Fruit fly (Drosophila melanogaster): Measurements from ENCODE around the gene CG6508.

Gene CG6508

DNA sequence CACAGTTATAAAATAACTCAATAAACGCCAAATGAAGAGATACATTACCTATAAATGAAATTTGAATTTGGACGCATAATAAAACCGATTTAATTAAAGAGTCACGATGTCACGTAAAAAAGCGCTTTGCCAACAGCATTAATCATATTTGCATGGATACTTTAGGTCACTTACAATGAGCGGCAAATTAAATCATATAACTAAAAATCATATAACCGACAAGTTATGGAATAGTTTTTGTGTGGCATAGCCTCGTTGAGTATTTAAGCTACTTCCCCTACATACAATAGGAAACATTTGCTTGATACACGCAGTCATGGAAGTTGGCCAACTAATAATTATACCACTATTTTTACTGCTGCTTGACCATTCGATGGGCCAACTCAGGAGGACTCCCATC lies at the start of gene CG6508:
TSS of gene CG6508 (plus strand) at position 301 of the 400 bp plus-strand sequence.
- TF ChIP-seq CG8478 (optimal IDR thresholded peaks at IDR 0.05) (no peak), CTCF (optimal IDR thresholded peaks at IDR 0.05) (no peak)

DNA sequence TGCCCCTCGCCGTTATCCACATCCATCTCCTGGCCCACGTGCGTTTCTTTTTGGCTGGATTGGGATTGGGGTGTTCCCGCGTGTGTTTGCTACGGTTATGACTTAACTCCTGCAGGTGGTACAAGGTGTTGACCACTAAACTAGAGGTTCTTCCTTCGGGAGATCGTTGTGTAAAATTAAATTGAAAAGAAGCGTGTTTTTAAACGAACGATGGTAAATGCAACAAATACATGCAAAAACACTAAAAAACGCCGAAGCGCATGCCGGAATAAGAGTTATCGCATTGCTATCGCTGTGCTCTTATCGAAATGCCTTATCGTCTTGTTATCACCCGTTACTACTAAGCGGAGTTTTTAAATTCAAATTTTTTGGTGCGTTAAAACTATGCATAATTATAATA lies 49.2 kb upstream of the CG6508 start, which contains the start of gene CG6724:
TSS of gene CG6724 (minus strand) at position 245 of the 400 bp plus-strand sequence.
- TF ChIP-seq CTCF (optimal IDR thresholded peaks at IDR 0.05) (no peak), CG8478 (optimal IDR thresholded peaks at IDR 0.05) (no peak)

DNA sequence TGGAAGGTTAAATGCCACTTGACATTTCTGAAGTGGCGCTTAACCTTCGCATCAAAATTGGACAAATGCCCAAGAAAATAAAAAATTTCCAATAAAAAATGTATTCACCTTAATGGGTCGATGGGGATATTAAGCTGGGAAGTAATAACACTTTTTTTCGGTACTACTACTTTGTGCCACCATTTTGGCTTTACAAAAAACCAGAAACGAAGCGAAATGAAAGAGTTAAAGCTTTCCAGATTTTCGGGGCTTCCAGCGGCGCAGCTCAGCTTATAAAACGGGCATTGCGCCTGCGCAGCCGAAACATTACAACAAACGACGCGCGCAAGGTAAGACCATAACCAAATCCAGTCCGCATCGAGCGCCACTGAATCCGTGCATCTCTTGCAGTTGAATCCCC lies 48.3 kb upstream of the CG6508 start, which contains the start of gene CG17127:
TSS of gene CG17127 (plus strand) at position 301 of the 400 bp plus-strand sequence.
- TF ChIP-seq CG8478 (optimal IDR thresholded peaks at IDR 0.05): no peak
- TF ChIP-seq CTCF (optimal IDR thresholded peaks at IDR 0.05): no peak

DNA sequence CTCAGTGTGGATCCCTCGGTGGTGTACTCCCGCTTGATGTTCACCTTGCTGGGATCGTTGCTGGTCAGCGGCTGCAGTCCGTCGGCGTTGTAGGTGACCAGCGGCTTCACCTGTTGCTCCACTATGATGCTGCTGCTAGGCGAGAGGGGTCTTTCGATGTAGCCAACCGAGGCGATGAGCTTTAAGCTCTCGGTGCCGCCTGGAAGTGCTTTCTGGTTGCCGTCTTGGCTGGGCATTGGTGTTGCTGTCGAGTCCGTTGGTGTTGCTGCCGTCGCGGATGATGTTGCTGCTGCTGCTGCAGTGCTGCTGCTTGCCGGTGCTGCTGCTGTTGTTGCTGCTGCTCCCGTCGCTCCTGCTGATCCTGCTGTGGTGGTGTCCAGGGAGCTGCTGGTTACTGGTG lies 44.9 kb upstream of the CG6508 start:
- TF ChIP-seq CTCF (optimal IDR thresholded peaks at IDR 0.05) (no peak), CG8478 (optimal IDR thresholded peaks at IDR 0.05) (no peak)

DNA sequence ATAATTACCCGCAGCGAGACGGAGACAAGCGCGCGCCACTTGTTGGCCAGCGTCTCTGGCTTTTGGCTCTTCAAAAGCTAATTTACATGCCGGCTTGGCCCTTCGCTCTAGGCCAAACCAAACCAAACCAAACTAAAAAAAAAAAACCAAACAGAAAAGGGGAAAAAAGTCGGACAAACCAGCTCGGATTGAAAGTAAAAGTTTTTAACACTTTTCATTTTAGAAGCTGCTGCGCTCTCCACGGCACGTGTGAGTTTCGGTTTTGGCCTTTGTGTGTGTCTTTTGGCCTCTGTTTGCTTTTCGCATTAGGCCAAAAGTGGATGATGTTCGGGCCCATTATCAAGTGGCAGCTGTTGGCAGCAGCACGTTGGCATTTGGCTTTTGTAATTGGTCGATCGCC lies 37.7 kb upstream of the CG6508 start:
- TF ChIP-seq CTCF (optimal IDR thresholded peaks at IDR 0.05) (no peak), CG8478 (optimal IDR thresholded peaks at IDR 0.05) (no peak)

DNA sequence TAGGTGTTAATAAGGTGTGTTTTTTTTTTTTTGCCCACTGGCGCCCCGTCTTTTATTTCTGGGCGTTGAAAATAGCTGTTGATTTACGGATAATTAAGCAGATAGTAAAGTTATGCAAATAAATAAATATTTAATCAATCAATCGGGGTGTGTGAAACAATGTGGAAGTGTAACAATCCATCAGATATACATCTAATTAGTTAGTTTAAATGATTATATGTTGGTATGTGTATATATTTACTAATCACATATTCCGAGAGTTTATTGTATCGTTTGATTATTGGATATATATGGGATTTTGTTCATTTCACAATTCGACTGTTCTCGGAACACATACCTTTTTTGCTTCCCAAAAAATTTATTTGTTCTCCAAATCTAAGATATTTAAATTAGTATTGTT lies 29.0 kb upstream of the CG6508 start, which contains the start of gene CG31870:
TSS of gene CG31870 (plus strand) at position 301 of the 400 bp plus-strand sequence.
- TF ChIP-seq CG8478 (optimal IDR thresholded peaks at IDR 0.05): no peak
- TF ChIP-seq CTCF (optimal IDR thresholded peaks at IDR 0.05): no peak

DNA sequence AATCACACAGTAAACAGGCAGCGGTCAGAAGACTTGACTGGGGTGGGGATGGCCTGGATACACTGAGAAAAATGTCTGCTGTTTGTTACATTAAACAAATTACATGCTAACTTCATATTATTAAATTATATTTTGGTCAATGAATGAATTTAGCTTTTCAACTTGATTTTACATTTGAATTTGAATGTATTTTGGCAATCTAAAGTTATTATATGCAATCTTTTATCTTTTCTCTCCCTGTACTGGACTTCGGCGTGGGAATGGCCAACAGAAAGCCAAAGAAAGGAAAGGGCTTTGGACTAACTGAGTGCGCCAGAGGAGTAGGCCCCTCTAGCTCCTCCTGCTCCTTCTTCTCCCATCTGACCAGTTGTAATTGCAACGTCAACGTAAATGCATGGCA lies 27.6 kb upstream of the CG6508 start:
- TF ChIP-seq CG8478 (optimal IDR thresholded peaks at IDR 0.05): no peak
- no peak for TF ChIP-seq CTCF (optimal IDR thresholded peaks at IDR 0.05)

DNA sequence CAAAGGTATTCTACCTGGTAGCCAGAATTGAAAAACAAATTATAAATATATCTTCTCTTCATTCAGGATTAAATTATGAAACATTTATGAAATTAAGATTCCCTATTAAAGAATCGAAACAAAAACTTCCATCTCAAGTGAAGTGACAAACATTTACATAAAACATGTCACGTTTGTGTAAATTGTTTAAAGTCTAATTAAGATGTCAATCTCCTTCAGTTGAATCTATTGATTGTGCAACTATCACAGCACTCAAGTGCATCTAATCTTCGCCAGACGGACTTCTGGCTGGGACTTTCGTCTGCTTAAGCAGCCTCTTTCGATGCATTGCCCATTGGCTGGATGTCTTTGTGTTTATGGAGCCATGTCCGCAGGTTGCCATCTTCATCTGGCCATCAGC lies 26.8 kb upstream of the CG6508 start:
- TF ChIP-seq CG8478 (optimal IDR thresholded peaks at IDR 0.05) (no peak), CTCF (optimal IDR thresholded peaks at IDR 0.05) (no peak)

DNA sequence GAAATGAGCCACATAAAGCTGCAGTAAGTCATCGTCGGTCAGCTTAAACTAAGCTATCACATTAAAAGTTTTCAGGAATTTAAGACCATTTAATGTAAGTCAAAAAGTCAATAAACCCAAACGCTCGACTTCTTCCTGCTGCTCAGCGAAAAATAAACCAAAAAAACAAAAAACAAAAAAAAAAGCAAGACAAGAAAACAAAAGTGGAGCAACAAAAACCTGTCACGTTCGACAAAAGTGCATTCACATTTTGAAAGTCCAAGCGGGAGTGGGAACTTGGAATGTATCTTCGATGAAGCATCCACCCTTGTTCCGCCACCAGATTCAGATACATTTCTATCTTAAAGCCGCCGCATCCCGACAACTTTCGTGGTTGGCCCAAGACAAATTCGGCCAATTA lies 24.9 kb upstream of the CG6508 start:
- TF ChIP-seq CG8478 (optimal IDR thresholded peaks at IDR 0.05) (no peak), CTCF (optimal IDR thresholded peaks at IDR 0.05) (no peak)

DNA sequence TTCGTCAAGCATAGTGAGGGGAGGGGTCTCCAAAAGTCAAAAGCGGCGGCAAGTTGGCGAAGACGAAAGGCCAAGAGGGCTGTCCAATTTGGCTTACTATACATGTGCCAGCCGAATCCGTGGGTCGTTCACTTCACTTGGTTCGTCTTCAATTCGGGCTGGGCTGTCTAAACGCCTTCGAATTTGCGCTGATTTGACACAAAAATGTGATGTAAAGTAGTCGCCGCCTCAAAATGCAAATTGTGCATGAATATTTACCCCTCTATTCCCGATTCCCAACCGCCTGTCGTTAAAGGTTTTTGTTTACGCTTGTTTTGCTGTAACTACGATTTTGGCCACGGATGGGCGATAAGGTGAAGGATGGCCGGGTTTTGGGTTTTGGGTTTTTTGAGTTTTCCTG lies 23.2 kb upstream of the CG6508 start:
- no peak for TF ChIP-seq CTCF (optimal IDR thresholded peaks at IDR 0.05)
- TF ChIP-seq CG8478 (optimal IDR thresholded peaks at IDR 0.05): no peak

DNA sequence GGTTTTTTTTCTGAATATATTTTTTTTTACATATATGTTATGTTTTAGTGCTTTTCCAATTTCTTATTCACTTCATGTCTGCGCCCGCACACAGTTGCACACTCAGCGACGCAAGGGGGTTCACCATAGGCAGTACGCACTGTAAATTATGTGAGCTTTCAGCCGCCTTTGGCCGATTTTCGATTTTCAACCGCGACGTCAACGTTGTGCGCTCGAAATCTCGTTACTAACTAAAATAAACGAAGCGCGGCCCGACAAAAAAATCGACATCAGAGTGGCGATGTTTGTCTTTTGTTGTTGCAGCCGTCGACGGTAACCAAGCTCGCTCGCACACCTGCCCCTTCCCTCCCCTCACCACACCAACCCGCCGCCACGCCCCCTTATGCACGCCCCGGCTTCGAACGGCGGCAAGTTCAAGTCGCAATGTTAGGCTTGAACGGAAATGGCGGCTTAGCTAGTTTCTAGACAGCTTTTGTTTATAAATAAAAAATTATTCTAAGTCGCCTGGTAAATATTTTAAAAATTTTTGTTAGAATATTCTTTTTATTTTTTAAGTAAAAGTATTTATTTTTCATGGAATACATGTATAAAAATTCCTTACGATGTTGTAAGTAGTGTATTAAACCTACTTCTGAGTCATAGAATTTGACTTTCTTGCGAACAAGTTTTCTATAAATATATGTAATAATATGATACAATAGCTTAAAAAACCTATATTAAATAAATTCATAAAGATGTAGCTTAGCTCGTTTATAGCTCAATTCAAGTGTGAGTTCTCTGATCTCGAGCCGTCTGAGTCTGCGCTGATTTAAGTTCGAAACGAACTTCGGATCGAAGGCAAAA lies 17.8 kb upstream of the CG6508 start, which contains the start of gene CG31869:
TSS of gene CG31869 (minus strand) at position 233 of the 843 bp plus-strand sequence.
- no peak for TF ChIP-seq CG8478 (optimal IDR thresholded peaks at IDR 0.05)
- TF ChIP-seq CTCF (optimal IDR thresholded peaks at IDR 0.05): no peak

DNA sequence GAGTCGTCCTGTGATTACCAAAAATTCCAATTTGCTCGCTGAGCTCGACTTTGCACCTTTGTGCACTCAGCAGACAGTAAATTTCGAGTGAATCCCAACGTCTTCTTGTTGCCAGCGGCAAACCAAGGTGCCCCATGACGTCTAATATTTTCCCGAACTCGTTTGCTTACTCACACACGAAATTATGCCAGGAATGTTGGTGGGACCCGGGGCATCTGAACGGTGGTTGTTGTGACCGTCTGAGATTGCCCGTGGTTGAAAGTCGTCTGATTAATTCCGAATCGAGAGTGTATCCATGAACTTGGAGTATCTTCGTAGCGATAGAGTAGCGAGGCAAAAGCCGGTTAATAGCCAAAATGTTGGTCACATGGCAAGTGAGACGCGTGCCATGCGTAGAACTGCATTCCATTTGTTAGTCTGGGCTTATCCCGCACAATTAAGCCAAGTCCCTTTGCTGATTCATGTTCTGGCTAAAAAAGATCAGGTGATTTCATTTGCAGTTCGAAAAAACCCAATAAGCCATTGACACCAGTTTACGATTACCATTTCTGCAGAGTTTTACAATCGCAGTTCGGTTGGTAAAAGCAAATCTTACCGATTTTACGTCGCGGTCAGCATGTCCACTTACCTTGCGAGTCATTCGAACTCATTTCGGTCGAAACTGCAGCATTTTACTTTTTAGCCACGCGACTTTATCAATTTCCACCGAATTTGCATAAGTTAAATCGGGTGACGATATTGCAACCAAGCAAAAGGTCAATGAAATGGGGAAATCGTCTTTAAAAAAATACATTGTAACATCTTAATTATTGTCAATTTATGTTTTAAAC lies 16.7 kb upstream of the CG6508 start:
- TF ChIP-seq CG8478 (optimal IDR thresholded peaks at IDR 0.05) (no peak), CTCF (optimal IDR thresholded peaks at IDR 0.05) (no peak)

DNA sequence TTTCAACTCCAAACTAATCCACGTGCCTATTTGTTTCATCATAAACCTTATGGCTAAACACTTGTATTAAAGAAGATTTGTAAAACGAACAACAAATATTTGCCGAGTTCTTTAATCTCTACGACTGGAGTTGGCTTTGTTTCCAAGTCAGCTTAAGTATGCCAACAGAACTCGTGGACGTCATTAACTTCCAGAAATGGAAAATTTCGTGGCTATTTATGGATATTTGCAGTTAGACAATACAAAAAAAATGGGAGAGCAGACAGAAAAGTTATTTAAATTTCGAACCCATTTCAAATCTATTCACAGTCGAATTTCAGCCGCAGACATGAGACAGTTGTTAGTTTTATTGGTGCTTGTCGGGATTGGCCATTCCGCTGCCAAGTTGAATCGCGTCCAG lies 1.5 kb downstream of the CG6508 start, which contains the start of gene CG17134:
TSS of gene CG17134 (plus strand) at position 301 of the 400 bp plus-strand sequence.
- no peak for TF ChIP-seq CTCF (optimal IDR thresholded peaks at IDR 0.05)
- TF ChIP-seq CG8478 (optimal IDR thresholded peaks at IDR 0.05): no peak

DNA sequence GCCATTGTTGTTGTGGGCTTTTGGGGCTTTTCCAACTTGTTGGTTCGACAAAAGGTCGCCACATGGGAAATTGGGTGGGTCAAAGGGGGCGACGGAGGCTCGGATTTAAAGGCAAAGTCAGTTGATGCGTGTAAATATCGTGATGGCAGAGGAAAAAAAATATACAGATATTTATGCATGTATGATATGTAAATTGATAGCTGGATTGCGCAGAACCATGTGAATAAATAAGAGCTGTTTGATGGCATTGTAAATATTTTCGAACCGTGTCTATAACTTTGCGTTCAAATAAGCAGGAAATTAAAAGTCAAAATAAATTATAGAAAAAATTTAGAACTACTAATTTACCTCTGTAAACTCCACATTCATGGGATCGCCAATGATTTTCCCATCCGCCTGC lies 3.7 kb downstream of the CG6508 start:
- TF ChIP-seq CG8478 (optimal IDR thresholded peaks at IDR 0.05): no peak
- no peak for TF ChIP-seq CTCF (optimal IDR thresholded peaks at IDR 0.05)

DNA sequence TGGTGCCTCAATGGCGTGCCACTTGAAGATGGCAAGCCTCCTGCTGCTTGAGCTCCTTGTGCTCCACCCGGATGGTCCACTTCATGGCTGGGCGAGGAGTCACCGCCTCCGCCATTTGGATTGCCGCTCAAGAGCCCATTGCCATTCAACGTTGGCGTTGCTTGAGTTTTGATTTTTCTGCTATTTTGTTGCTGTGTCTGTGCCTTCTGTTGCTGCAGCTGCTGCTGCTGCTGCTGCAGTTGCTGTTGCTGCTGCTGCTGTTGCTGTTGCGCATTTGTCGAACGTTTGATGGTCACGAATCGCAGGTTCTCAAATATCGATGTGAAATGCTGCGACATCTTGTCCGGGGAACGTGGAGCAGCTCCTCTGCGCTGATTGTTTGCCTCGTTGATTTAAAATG lies 12.7 kb downstream of the CG6508 start:
- TF ChIP-seq CTCF (optimal IDR thresholded peaks at IDR 0.05): no peak
